Worm (Caenorhabditis elegans): ENCODE data around the gene W07G4.7.
A peak's percentile ranks its signal among the peaks of the same experiment; 100 is the strongest.

The W07G4.7 gene

DNA sequence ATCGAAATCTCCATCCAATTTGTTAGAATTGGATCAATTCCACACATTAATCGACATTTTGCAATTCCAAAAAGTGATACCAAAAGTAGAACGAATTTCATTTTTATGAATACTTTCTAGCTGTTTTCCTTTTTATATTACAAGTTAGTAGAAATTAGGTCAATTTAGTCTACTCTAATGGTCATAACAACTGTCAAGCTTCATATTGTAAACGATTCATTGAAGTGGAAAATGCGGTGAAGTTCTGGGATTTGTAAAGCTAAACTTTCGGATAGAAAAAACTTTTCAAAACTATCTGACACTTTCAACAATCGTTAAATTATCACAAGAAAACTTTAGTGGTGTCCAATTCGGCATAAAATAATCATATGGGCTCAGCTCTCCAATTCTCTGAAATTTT is at the start of gene W07G4.7:
Gene W07G4.7, minus strand, starts transcription at position 101 of the 400 bp plus-strand sequence.
- TF ChIP-seq peb-1 (tag; optimal IDR thresholded peaks at IDR 0.05) (no peak), skn-1 (tag; optimal IDR thresholded peaks at IDR 0.05) (no peak), nhr-11 (tag; optimal IDR thresholded peaks at IDR 0.05) (no peak), sma-9 (GFP tag; optimal IDR thresholded peaks at IDR 0.05) (no peak), sma-9 (tag; optimal IDR thresholded peaks at IDR 0.05) (no peak), nhr-12 (tag; optimal IDR thresholded peaks at IDR 0.05) (no peak), nhr-21 (tag; optimal IDR thresholded peaks at IDR 0.05) (no peak), lin-39 (tag; optimal IDR thresholded peaks at IDR 0.05) (no peak), egl-27 (tag; optimal IDR thresholded peaks at IDR 0.05) (no peak), ztf-4 (tag; optimal IDR thresholded peaks at IDR 0.05) (no peak), nhr-77 (tag; optimal IDR thresholded peaks at IDR 0.05) (no peak), R02D3.7 (tag; optimal IDR thresholded peaks at IDR 0.05) (no peak), alr-1 (tag; optimal IDR thresholded peaks at IDR 0.05) (no peak)

- TF ChIP-seq lsy-2 (tag; optimal IDR thresholded peaks at IDR 0.05) (peak in 1 of 2 experiments; percentile 28), nhr-129 (tag; optimal IDR thresholded peaks at IDR 0.05) (peak; percentile 41), unc-55 (GFP tag; optimal IDR thresholded peaks at IDR 0.05) (no peak), ceh-82 (tag; optimal IDR thresholded peaks at IDR 0.05) (no peak), sma-3 (GFP tag; optimal IDR thresholded peaks at IDR 0.05) (no peak), nhr-11 (tag; optimal IDR thresholded peaks at IDR 0.05) (no peak), elt-1 (tag; optimal IDR thresholded peaks at IDR 0.05) (no peak), ztf-11 (tag; optimal IDR thresholded peaks at IDR 0.05) (no peak), snpc-4 (tag; optimal IDR thresholded peaks at IDR 0.05) (no peak), R02D3.7 (tag; optimal IDR thresholded peaks at IDR 0.05) (no peak), skn-1 (tag; optimal IDR thresholded peaks at IDR 0.05) (no peak), lin-13 (GFP tag; optimal IDR thresholded peaks at IDR 0.05) (no peak), unc-39 (tag; optimal IDR thresholded peaks at IDR 0.05) (no peak), mab-5 (tag; optimal IDR thresholded peaks at IDR 0.05) (no peak), elt-3 (tag; optimal IDR thresholded peaks at IDR 0.05) (no peak), ama-1 (optimal IDR thresholded peaks at IDR 0.05) (peak; percentile 47), dmd-4 (tag; optimal IDR thresholded peaks at IDR 0.05) (no peak), C34F6.9 (tag; optimal IDR thresholded peaks at IDR 0.05) (peak; percentile 53)
Observed at ce11 chrV:13083751-13084672, 49.5 kb upstream of the W07G4.7 start.

DNA sequence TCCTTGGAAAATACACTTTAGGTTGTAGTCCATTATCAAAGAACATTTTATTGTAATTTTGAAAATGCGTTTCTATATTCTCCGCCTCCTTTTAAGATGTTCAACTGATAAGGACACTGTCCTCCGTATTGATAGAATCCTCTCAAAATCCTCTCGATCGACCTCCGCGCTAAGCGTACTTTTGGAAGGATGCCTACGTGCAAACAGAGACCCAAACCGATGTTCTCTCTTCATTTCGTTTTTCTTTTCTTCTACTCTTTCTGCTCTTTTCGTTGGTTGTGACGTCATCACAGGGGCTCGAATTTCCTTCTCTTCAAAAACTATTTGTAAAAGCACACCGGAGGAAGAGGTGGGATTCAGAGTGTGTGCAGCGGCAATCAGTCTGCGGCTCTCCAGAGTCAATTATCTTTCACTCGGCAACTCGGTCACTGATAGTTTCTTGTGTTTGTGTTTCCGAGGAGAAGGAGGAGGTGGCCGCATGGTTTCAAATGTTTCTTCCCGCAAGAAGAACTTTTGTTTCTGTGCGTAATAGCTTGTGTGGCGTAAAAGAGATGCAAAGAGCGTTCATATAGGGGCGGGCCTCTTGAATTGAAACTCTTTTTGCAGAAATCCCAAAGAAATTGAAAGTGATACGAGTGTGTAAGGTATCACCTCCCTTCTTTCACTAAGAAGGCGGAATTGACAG is 48.1 kb upstream of the W07G4.7 start, which contains the start of gene C34B4.2:
Gene C34B4.2, plus strand, starts transcription at position 614 of the 685 bp plus-strand sequence.
- TF ChIP-seq snpc-4 (tag; optimal IDR thresholded peaks at IDR 0.05) (no peak), mdl-1 (tag; optimal IDR thresholded peaks at IDR 0.05) (peak in 1 of 2 experiments; percentile 20), ztf-4 (tag; optimal IDR thresholded peaks at IDR 0.05) (peak; percentile 58), elt-1 (tag; optimal IDR thresholded peaks at IDR 0.05) (no peak), lin-11 (tag; optimal IDR thresholded peaks at IDR 0.05) (peak; percentile 42), nhr-10 (tag; optimal IDR thresholded peaks at IDR 0.05) (no peak), sem-4 (tag; optimal IDR thresholded peaks at IDR 0.05) (peak; percentile 76), skn-1 (tag; optimal IDR thresholded peaks at IDR 0.05) (no peak), nhr-21 (tag; optimal IDR thresholded peaks at IDR 0.05) (peak; percentile 13), egl-27 (tag; optimal IDR thresholded peaks at IDR 0.05) (peak; percentile 1), unc-39 (tag; optimal IDR thresholded peaks at IDR 0.05) (peak; percentile 16), nhr-12 (tag; optimal IDR thresholded peaks at IDR 0.05) (no peak), elt-3 (tag; optimal IDR thresholded peaks at IDR 0.05) (no peak), C34F6.9 (tag; optimal IDR thresholded peaks at IDR 0.05) (peak; percentile 78), mab-5 (tag; optimal IDR thresholded peaks at IDR 0.05) (peak; percentile 59), sma-9 (GFP tag; optimal IDR thresholded peaks at IDR 0.05) (peak; percentile 82), sma-9 (tag; optimal IDR thresholded peaks at IDR 0.05) (no peak), lsy-2 (tag; optimal IDR thresholded peaks at IDR 0.05) (peak in 1 of 2 experiments; percentile 65), nhr-25 (tag; optimal IDR thresholded peaks at IDR 0.05) (peak; percentile 45), crh-2 (tag; optimal IDR thresholded peaks at IDR 0.05) (peak; percentile 82), nhr-129 (tag; optimal IDR thresholded peaks at IDR 0.05) (peak; percentile 93), Y55F3AM.14 (GFP tag; optimal IDR thresholded peaks at IDR 0.05) (peak; percentile 77), zag-1 (tag; optimal IDR thresholded peaks at IDR 0.05) (peak; percentile 54), nhr-11 (tag; optimal IDR thresholded peaks at IDR 0.05) (no peak), ceh-16 (tag; optimal IDR thresholded peaks at IDR 0.05) (no peak), blmp-1 (tag; optimal IDR thresholded peaks at IDR 0.05; ENCODE audit: insufficient read depth) (peak; percentile 54), F13H6.1 (tag; optimal IDR thresholded peaks at IDR 0.05) (peak; percentile 96), ama-1 (optimal IDR thresholded peaks at IDR 0.05) (peak; percentile 36), unc-62 (GFP tag; optimal IDR thresholded peaks at IDR 0.05) (peak; percentile 13), nhr-237 (tag; optimal IDR thresholded peaks at IDR 0.05) (no peak), gmeb-1 (tag; optimal IDR thresholded peaks at IDR 0.05) (no peak), sma-3 (GFP tag; optimal IDR thresholded peaks at IDR 0.05) (peak; percentile 7), lin-39 (tag; optimal IDR thresholded peaks at IDR 0.05) (no peak), unc-55 (GFP tag; optimal IDR thresholded peaks at IDR 0.05) (peak; percentile 35), lin-13 (GFP tag; optimal IDR thresholded peaks at IDR 0.05) (peak; percentile 44), fos-1 (tag; optimal IDR thresholded peaks at IDR 0.05) (peak; percentile 55), nhr-23 (tag; optimal IDR thresholded peaks at IDR 0.05) (no peak), alr-1 (tag; optimal IDR thresholded peaks at IDR 0.05) (no peak)

Data from whole organism, L2 larva.